Fruit fly (Drosophila melanogaster) whole organism, prepupa: ENCODE data around the gene CG34256.

ENCODE experiments used
- CG10631 ChIP-seq: fragments of 200-800 bp; sonication (Bioruptor generic); optimal IDR thresholded peaks from 2 replicates; lab custom pipeline; 2016; ENCODE audit warnings: missing biosample characterization, missing genetic modification characterization
- CG10669 ChIP-seq: fragments of 200-800 bp; sonication (Bioruptor generic); optimal IDR thresholded peaks from 3 replicates; lab custom pipeline; 2018; ENCODE audit warnings: missing biosample characterization, mild to moderate bottlenecking, missing genetic modification characterization, moderate library complexity
- CG11902 ChIP-seq: fragments of 200-800 bp; sonication (Bioruptor generic); optimal IDR thresholded peaks from 3 replicates; lab custom pipeline; 2016; ENCODE audit warnings: missing biosample characterization, missing genetic modification characterization
- CG15336 ChIP-seq: fragments of 200-800 bp; sonication (Bioruptor generic); IDR thresholded peaks from 2 replicates; pipeline ENCODE4 v1.3.6; 2022; ENCODE audit warnings: missing biosample characterization, missing genetic modification characterization
- CG1621 ChIP-seq: fragments of 200-800 bp; sonication (Bioruptor generic); optimal IDR thresholded peaks from 3 replicates; lab custom pipeline; 2018; ENCODE audit warnings: missing biosample characterization, mild to moderate bottlenecking, missing genetic modification characterization
- CG16779 ChIP-seq: fragments of 200-800 bp; sonication (Bioruptor generic); optimal IDR thresholded peaks from 3 replicates; lab custom pipeline; 2017; ENCODE audit warnings: missing biosample characterization, mild to moderate bottlenecking, missing genetic modification characterization
- CG3032 ChIP-seq: fragments of 200-800 bp; optimal IDR thresholded peaks from 2 replicates; lab custom pipeline; 2019; ENCODE audit warnings: missing biosample characterization, mild to moderate bottlenecking, missing genetic modification characterization, moderate library complexity
- CG31627 ChIP-seq: fragments of 200-800 bp; sonication (Bioruptor generic); optimal IDR thresholded peaks from 3 replicates; lab custom pipeline; 2016; ENCODE audit warnings: missing biosample characterization, missing genetic modification characterization
- CG32006 ChIP-seq: fragments of 200-800 bp; sonication (Bioruptor generic); optimal IDR thresholded peaks from 3 replicates; lab custom pipeline; 2017; ENCODE audit warnings: missing biosample characterization, mild to moderate bottlenecking, missing genetic modification characterization
- CG34406 ChIP-seq: fragments of 200-800 bp; sonication (Bioruptor generic); optimal IDR thresholded peaks from 3 replicates; lab custom pipeline; 2016; ENCODE audit warnings: missing biosample characterization, missing genetic modification characterization
- CG3919 ChIP-seq: fragments of 200-800 bp; sonication (Bioruptor generic); optimal IDR thresholded peaks from 3 replicates; lab custom pipeline; 2016; ENCODE audit warnings: missing biosample characterization, missing genetic modification characterization
- CG6163 ChIP-seq: fragments of 200-800 bp; sonication (Bioruptor generic); IDR thresholded peaks from 3 replicates; pipeline ENCODE4 v1.3.6; 2022; ENCODE audit warnings: missing biosample characterization, missing genetic modification characterization
- CG6792 ChIP-seq: fragments of 200-800 bp; sonication (Bioruptor generic); optimal IDR thresholded peaks from 3 replicates; lab custom pipeline; 2016; ENCODE audit warnings: missing biosample characterization, missing genetic modification characterization
- CG6854 ChIP-seq: fragments of 200-800 bp; sonication (Bioruptor generic); optimal IDR thresholded peaks from 2 replicates; lab custom pipeline; 2017; ENCODE audit warnings: missing biosample characterization, mild to moderate bottlenecking, missing genetic modification characterization
- CG7368 ChIP-seq: fragments of 200-800 bp; sonication (Bioruptor generic); optimal IDR thresholded peaks from 3 replicates; lab custom pipeline; 2016; ENCODE audit warnings: missing biosample characterization, missing genetic modification characterization
- CG8119 ChIP-seq: fragments of 200-800 bp; sonication (Bioruptor generic); IDR thresholded peaks from 3 replicates; pipeline ENCODE4 v1.3.6; 2022; ENCODE audit warnings: missing biosample characterization, missing genetic modification characterization
- CG8632 ChIP-seq: fragments of 200-800 bp; sonication (Bioruptor generic); optimal IDR thresholded peaks from 3 replicates; lab custom pipeline; 2016; ENCODE audit warnings: missing biosample characterization, missing genetic modification characterization
- CG9139 ChIP-seq: fragments of 200-800 bp; sonication (Bioruptor generic); optimal IDR thresholded peaks from 3 replicates; lab custom pipeline; 2017; ENCODE audit warnings: missing biosample characterization, mild to moderate bottlenecking, missing genetic modification characterization
- Eip75B ChIP-seq: fragments of 200-800 bp; sonication (Bioruptor generic); optimal IDR thresholded peaks from 3 replicates; lab custom pipeline; 2016; ENCODE audit warnings: missing biosample characterization, missing genetic modification characterization
- Eip78C ChIP-seq: fragments of 200-800 bp; sonication (Bioruptor generic); peaks from one replicate; lab custom pipeline; 2016; ENCODE audit warnings: missing biosample characterization, missing genetic modification characterization
- Eip93F ChIP-seq: fragments of 200-800 bp; sonication (Bioruptor generic); optimal IDR thresholded peaks from 2 replicates; lab custom pipeline; 2016; ENCODE audit warnings: missing biosample characterization, mild to moderate bottlenecking, missing genetic modification characterization
- Ets96B ChIP-seq: fragments of 200-800 bp; optimal IDR thresholded peaks from 2 replicates; lab custom pipeline; 2019; ENCODE audit warnings: missing biosample characterization, mild to moderate bottlenecking, missing genetic modification characterization, moderate library complexity
- Gug ChIP-seq: fragments of 200-800 bp; sonication (Bioruptor generic); IDR thresholded peaks from 2 replicates; pipeline ENCODE4 v1.3.6; 2022; ENCODE audit warnings: missing biosample characterization, missing genetic modification characterization
- Hr38 ChIP-seq: sonication (Bioruptor generic); optimal IDR thresholded peaks from 2 replicates; lab custom pipeline; 2016; ENCODE audit warnings: missing biosample characterization, missing genetic modification characterization
- Hr39 ChIP-seq: fragments of 200-800 bp; sonication (Bioruptor generic); optimal IDR thresholded peaks from 2 replicates; lab custom pipeline; 2016; ENCODE audit warnings: missing biosample characterization, missing genetic modification characterization
- Hr4 ChIP-seq: fragments of 200-800 bp; sonication (Bioruptor generic); optimal IDR thresholded peaks from 3 replicates; lab custom pipeline; 2016; ENCODE audit warnings: missing biosample characterization, missing genetic modification characterization
- Lpt ChIP-seq: fragments of 200-800 bp; sonication (Bioruptor generic); optimal IDR thresholded peaks from 3 replicates; lab custom pipeline; 2016; ENCODE audit warnings: missing biosample characterization, missing genetic modification characterization
- Met ChIP-seq: fragments of 200-800 bp; sonication (Bioruptor generic); optimal IDR thresholded peaks from 3 replicates; lab custom pipeline; 2016; ENCODE audit warnings: missing biosample characterization, missing genetic modification characterization
- OdsH ChIP-seq: fragments of 200-800 bp; sonication (Bioruptor generic); optimal IDR thresholded peaks from 3 replicates; lab custom pipeline; 2016; ENCODE audit warnings: missing biosample characterization, missing genetic modification characterization
- Sox102F ChIP-seq: fragments of 200-800 bp; sonication (Bioruptor generic); optimal IDR thresholded peaks from 2 replicates; lab custom pipeline; 2016; ENCODE audit warnings: missing biosample characterization, mild to moderate bottlenecking, missing genetic modification characterization
- Sox14 ChIP-seq: fragments of 200-800 bp; sonication (Bioruptor generic); optimal IDR thresholded peaks from 3 replicates; lab custom pipeline; 2016; ENCODE audit warnings: missing biosample characterization, missing genetic modification characterization
- Sox15 ChIP-seq: fragments of 200-800 bp; sonication (Bioruptor generic); optimal IDR thresholded peaks from 3 replicates; lab custom pipeline; 2016; ENCODE audit warnings: missing biosample characterization, missing genetic modification characterization
- acj6 ChIP-seq: fragments of 200-800 bp; sonication (Bioruptor generic); optimal IDR thresholded peaks from 3 replicates; lab custom pipeline; 2016; ENCODE audit warnings: missing biosample characterization, missing genetic modification characterization
- cyc ChIP-seq: fragments of 200-800 bp; sonication (Bioruptor generic); optimal IDR thresholded peaks from 3 replicates; lab custom pipeline; 2016; ENCODE audit warnings: missing biosample characterization, missing genetic modification characterization
- dac ChIP-seq: fragments of 200-800 bp; sonication (Bioruptor generic); optimal IDR thresholded peaks from 2 replicates; lab custom pipeline; 2017; ENCODE audit warnings: missing biosample characterization, mild to moderate bottlenecking, missing genetic modification characterization
- esn ChIP-seq: fragments of 200-800 bp; sonication (Bioruptor generic); optimal IDR thresholded peaks from 2 replicates; lab custom pipeline; 2016; ENCODE audit warnings: missing biosample characterization, mild to moderate bottlenecking, missing genetic modification characterization, moderate library complexity
- fd59A ChIP-seq: fragments of 200-800 bp; sonication (Bioruptor generic); optimal IDR thresholded peaks from 2 replicates; lab custom pipeline; 2017; ENCODE audit warnings: missing biosample characterization, mild to moderate bottlenecking, missing genetic modification characterization, missing genetic modification reagents
- fd85E ChIP-seq: fragments of 200-800 bp; sonication (Bioruptor generic); optimal IDR thresholded peaks from 3 replicates; lab custom pipeline; 2016; ENCODE audit warnings: missing biosample characterization, missing genetic modification characterization
- fkh ChIP-seq: fragments of 200-800 bp; sonication (Bioruptor generic); optimal IDR thresholded peaks from 3 replicates; lab custom pipeline; 2017; ENCODE audit warnings: missing biosample characterization, mild to moderate bottlenecking, missing genetic modification characterization, moderate library complexity
- lz ChIP-seq: fragments of 200-800 bp; sonication (Bioruptor generic); optimal IDR thresholded peaks from 3 replicates; lab custom pipeline; 2016; ENCODE audit warnings: missing biosample characterization, missing genetic modification characterization
- net ChIP-seq: fragments of 200-800 bp; sonication (Bioruptor generic); optimal IDR thresholded peaks from 3 replicates; lab custom pipeline; 2016; ENCODE audit warnings: missing biosample characterization, missing genetic modification characterization
- svp ChIP-seq: fragments of 200-800 bp; sonication (Bioruptor generic); peaks from one replicate; lab custom pipeline; 2016; ENCODE audit warnings: missing biosample characterization, missing genetic modification characterization
- topi ChIP-seq: fragments of 200-800 bp; sonication (Bioruptor generic); optimal IDR thresholded peaks from 3 replicates; lab custom pipeline; 2016; ENCODE audit warnings: missing biosample characterization, missing genetic modification characterization
- vri ChIP-seq: fragments of 200-800 bp; sonication (Bioruptor generic); optimal IDR thresholded peaks from 3 replicates; lab custom pipeline; 2016; ENCODE audit warnings: missing biosample characterization, mild to moderate bottlenecking, missing genetic modification characterization

Gene CG34256

dm6 chr3L:18994505-18994969 lies 4.9 kb upstream of the CG34256 start:
- TF ChIP-seq topi (GFP tag; lab: Kevin White, UChicago) (no peak), Eip78C (GFP tag; lab: Kevin White, UChicago) (peak; percentile 29)

dm6 chr3L:18993578-18994255 lies 4.1 kb upstream of the CG34256 start:
- TF ChIP-seq CG8119 (no peak), CG34406 (GFP tag; lab: Kevin White, UChicago) (no peak), vri (no peak)
- TF ChIP-seq, all 60 proteins: peak for 0

- TF ChIP-seq svp (GFP tag; lab: Kevin White, UChicago), result peak; percentile 63
- no peak for TF ChIP-seq Met (GFP tag; lab: Kevin White, UChicago)
- TF ChIP-seq, all 60 proteins: peak for 1
Measured at dm6 chr3L:18992820-18993219, 3.2 kb upstream of the CG34256 start.

- TF ChIP-seq acj6 (GFP tag; lab: Kevin White, UChicago), result peak; percentile 26
- no peak for TF ChIP-seq lz (GFP tag; lab: Kevin White, UChicago)
- no peak for TF ChIP-seq CG8632
- TF ChIP-seq CG9139, result no peak
- TF ChIP-seq Sox102F (GFP tag; lab: Kevin White, UChicago), result no peak
- peak; percentile 85 for TF ChIP-seq svp (GFP tag; lab: Kevin White, UChicago)
- peak; percentile 44 for TF ChIP-seq topi (GFP tag; lab: Kevin White, UChicago)
- TF ChIP-seq CG6854 (GFP tag; lab: Kevin White, UChicago), result no peak
- TF ChIP-seq net (GFP tag; lab: Kevin White, UChicago), result no peak
- no peak for TF ChIP-seq OdsH
- TF ChIP-seq fkh (GFP tag; lab: Kevin White, UChicago), result no peak
- TF ChIP-seq esn (GFP tag; lab: Kevin White, UChicago), result no peak
- TF ChIP-seq Hr39 (GFP tag; lab: Kevin White, UChicago), result peak; percentile 35
- no peak for TF ChIP-seq Ets96B (tag; lab: Kevin White, UChicago)
- no peak for TF ChIP-seq CG1621
- no peak for TF ChIP-seq CG11902
- TF ChIP-seq CG3032, result no peak
- no peak for TF ChIP-seq CG10669 (GFP tag; lab: Kevin White, UChicago)
- peak; percentile 0 for TF ChIP-seq CG34406 (GFP tag; lab: Kevin White, UChicago)
- TF ChIP-seq cyc (GFP tag; lab: Kevin White, UChicago), result peak; percentile 10
- TF ChIP-seq Hr38 (GFP tag; lab: Kevin White, UChicago), result no peak
- peak; percentile 4 for TF ChIP-seq Eip75B (GFP tag; lab: Kevin White, UChicago)
- peak; percentile 30 for TF ChIP-seq Met (GFP tag; lab: Kevin White, UChicago)
- peak; percentile 14 for TF ChIP-seq CG31627 (GFP tag; lab: Kevin White, UChicago)
- TF ChIP-seq CG6792 (GFP tag; lab: Kevin White, UChicago), result peak; percentile 12
- TF ChIP-seq dac (GFP tag; lab: Kevin White, UChicago), result no peak
- TF ChIP-seq Sox15 (GFP tag; lab: Kevin White, UChicago), result peak; percentile 15
- TF ChIP-seq Lpt (GFP tag; lab: Kevin White, UChicago), result no peak
- no peak for TF ChIP-seq CG15336 (GFP tag; lab: Robert Waterston, UW)
- peak; percentile 19 for TF ChIP-seq CG3919
- TF ChIP-seq Eip93F, result no peak
- TF ChIP-seq CG6163, result no peak
- TF ChIP-seq CG16779, result no peak
- TF ChIP-seq fd59A (GFP tag; lab: Kevin White, UChicago), result no peak
- no peak for TF ChIP-seq fd85E (GFP tag; lab: Kevin White, UChicago)
- no peak for TF ChIP-seq Sox14
- TF ChIP-seq CG32006 (GFP tag; lab: Kevin White, UChicago), result no peak
- no peak for TF ChIP-seq Gug
- TF ChIP-seq Hr4 (GFP tag; lab: Kevin White, UChicago), result no peak
- no peak for TF ChIP-seq CG7368 (GFP tag; lab: Kevin White, UChicago)
- TF ChIP-seq CG10631 (GFP tag; lab: Kevin White, UChicago), result no peak
Measured at dm6 chr3L:18988055-18988819, 1.4 kb downstream of the CG34256 start, which contains the start of gene CG11619. Gene CG11619, minus strand, starts transcription at chr3L:18988323.
